Worm (Caenorhabditis elegans): ENCODE data around the gene snrp-40.1.

- no peak for TF ChIP-seq lin-14 (GFP tag; optimal IDR thresholded peaks at IDR 0.05)
- TF ChIP-seq Y116A8C.19 (tag; optimal IDR thresholded peaks at IDR 0.05; ENCODE audit: borderline replicate concordance) = no peak
- TF ChIP-seq blmp-1 (tag; optimal IDR thresholded peaks at IDR 0.05) = no peak
- TF ChIP-seq nhr-20 (tag; optimal IDR thresholded peaks at IDR 0.05) = no peak
- TF ChIP-seq ama-1 (optimal IDR thresholded peaks at IDR 0.05) = no peak
- TF ChIP-seq snpc-4 (tag; optimal IDR thresholded peaks at IDR 0.05) = no peak
- no peak for TF ChIP-seq tbx-2 (tag; optimal IDR thresholded peaks at IDR 0.05)
- no peak for TF ChIP-seq sptf-1 (tag; optimal IDR thresholded peaks at IDR 0.05)
- no peak for TF ChIP-seq mdl-1 (tag; optimal IDR thresholded peaks at IDR 0.05)
- no peak for TF ChIP-seq nhr-237 (tag; optimal IDR thresholded peaks at IDR 0.05)
Measured at ce11 chrX:11329424-11329823, 29.8 kb upstream of the snrp-40.1 start, which contains the start of gene npr-9.

Measured in whole organism, L1 larva.